Worm (Caenorhabditis elegans) whole organism, young adult: ENCODE results near the gene map-1.

Experiments
- F22D6.2 ChIP-seq: sonication (generic microtip); optimal IDR thresholded peaks from 2 replicates; lab custom pipeline; 2016; ENCODE audit warnings: mild to moderate bottlenecking, missing genetic modification characterization, missing compliant biosample characterization
- F49E8.2 ChIP-seq: sonication (generic microtip); optimal IDR thresholded peaks from 3 replicates; lab custom pipeline; 2017; ENCODE audit warnings: missing genetic modification characterization, mild to moderate bottlenecking, missing compliant biosample characterization, antibody characterized with exemption, moderate library complexity; ENCODE audit not compliant: insufficient read depth
- F52B5.7 ChIP-seq: sonication (generic microtip); optimal IDR thresholded peaks from 2 replicates; lab custom pipeline; 2016; ENCODE audit warnings: mild to moderate bottlenecking, missing genetic modification characterization, missing compliant biosample characterization
- F57C9.4 ChIP-seq: sonication (generic microtip); optimal IDR thresholded peaks from 2 replicates; lab custom pipeline; 2017; ENCODE audit warnings: mild to moderate bottlenecking, missing genetic modification characterization, missing compliant biosample characterization
- K11D2.4 ChIP-seq: fragments of 200-800 bp; sonication (Bioruptor generic); IDR thresholded peaks from 2 replicates; pipeline ENCODE4 v1.3.6; 2022; ENCODE audit warnings: missing genetic modification reagents, missing genetic modification characterization, missing compliant biosample characterization
- T07F8.4 ChIP-seq: sonication (generic microtip); optimal IDR thresholded peaks from 2 replicates; lab custom pipeline; 2016; ENCODE audit warnings: mild to moderate bottlenecking, missing genetic modification characterization, moderate library complexity, missing compliant biosample characterization
- Y53F4B.3 ChIP-seq: fragments of 200-800 bp; sonication (Bioruptor generic); IDR thresholded peaks from 2 replicates; pipeline ENCODE4 v1.3.6; 2022; ENCODE audit warnings: missing genetic modification reagents, missing genetic modification characterization, missing compliant biosample characterization
- Y56A3A.18 ChIP-seq: fragments of 200-800 bp; sonication (Bioruptor generic); IDR thresholded peaks from 2 replicates; pipeline ENCODE4 v1.3.6; 2022; ENCODE audit warnings: missing genetic modification reagents, missing genetic modification characterization, missing compliant biosample characterization
- Y79H2A.3 ChIP-seq: fragments of 200-800 bp; sonication (Bioruptor generic); conservative IDR thresholded peaks from 2 replicates; pipeline ENCODE4 v1.3.6; 2022; ENCODE audit warnings: missing genetic modification reagents, missing genetic modification characterization, missing compliant biosample characterization
- Y95B8A.8 ChIP-seq: fragments of 200-800 bp; sonication (Bioruptor generic); IDR thresholded peaks from 2 replicates; pipeline ENCODE4 v1.3.6; 2022; ENCODE audit warnings: missing genetic modification reagents, missing genetic modification characterization, missing compliant biosample characterization
- ZK185.1 ChIP-seq: sonication (generic microtip); optimal IDR thresholded peaks from 2 replicates; lab custom pipeline; 2016; ENCODE audit warnings: mild to moderate bottlenecking, missing genetic modification characterization, missing compliant biosample characterization; ENCODE audit not compliant: poor library complexity, severe bottlenecking
- aptf-2 ChIP-seq: fragments of 200-800 bp; sonication (Bioruptor generic); conservative IDR thresholded peaks from 2 replicates; pipeline ENCODE4 v1.3.6; 2022; ENCODE audit warnings: missing genetic modification reagents, missing genetic modification characterization, missing compliant biosample characterization
- aptf-3 ChIP-seq: fragments of 200-800 bp; sonication (Bioruptor generic); IDR thresholded peaks from 2 replicates; pipeline ENCODE4 v1.3.6; 2022; ENCODE audit warnings: missing genetic modification characterization, missing compliant biosample characterization
- athp-1 ChIP-seq: sonication (generic microtip); optimal IDR thresholded peaks from 2 replicates; lab custom pipeline; 2017; ENCODE audit warnings: mild to moderate bottlenecking, missing genetic modification characterization, missing compliant biosample characterization
- bed-2 ChIP-seq: fragments of 200-800 bp; sonication (Bioruptor generic); IDR thresholded peaks from 2 replicates; pipeline ENCODE4 v1.3.6; 2022; ENCODE audit warnings: missing genetic modification reagents, missing genetic modification characterization, missing compliant biosample characterization
- ccch-3 ChIP-seq: fragments of 200-800 bp; sonication (Bioruptor generic); optimal IDR thresholded peaks from 2 replicates; lab custom pipeline; 2018; ENCODE audit warnings: mild to moderate bottlenecking, missing genetic modification characterization, missing compliant biosample characterization
- cebp-1 ChIP-seq, 2 experiments: fragments of 200-800 bp in 1 of 2; sonication (Bioruptor generic) in 1 of 2; sonication (generic microtip) in 1 of 2; IDR thresholded peaks in 1 of 2; optimal IDR thresholded peaks in 1 of 2; 2 replicates each; pipeline versions ENCODE4 v1.3.6 to Lab custom; 2017 to 2022; ENCODE audit warnings: missing compliant biosample characterization in 2 of 2, missing genetic modification characterization in 2 of 2, mild to moderate bottlenecking in 1 of 2, missing genetic modification reagents in 1 of 2, moderate library complexity in 1 of 2
- ceh-100 ChIP-seq: fragments of 200-800 bp; sonication (Bioruptor generic); IDR thresholded peaks from 2 replicates; pipeline ENCODE4 v1.3.6; 2022; ENCODE audit warnings: missing genetic modification reagents, missing genetic modification characterization, missing compliant biosample characterization
- efl-1 ChIP-seq: fragments of 150-350 bp; optimal IDR thresholded peaks from 2 replicates; lab custom pipeline; 2014; ENCODE audit warnings: missing biosample characterization, missing genetic modification reagents, missing genetic modification characterization
- egrh-3 ChIP-seq: fragments of 200-800 bp; sonication (Bioruptor generic); IDR thresholded peaks from 2 replicates; pipeline ENCODE4 v1.3.6; 2022; ENCODE audit warnings: missing genetic modification reagents, missing genetic modification characterization, missing compliant biosample characterization
- ekl-4 ChIP-seq: fragments of 200-800 bp; sonication (Bioruptor generic); IDR thresholded peaks from 2 replicates; pipeline ENCODE4 v1.3.6; 2022; ENCODE audit warnings: missing genetic modification reagents, missing genetic modification characterization, missing compliant biosample characterization
- fkh-3 ChIP-seq: sonication (generic microtip); optimal IDR thresholded peaks from 2 replicates; lab custom pipeline; 2016; ENCODE audit warnings: mild to moderate bottlenecking, missing genetic modification characterization, missing compliant biosample characterization
- hlh-26 ChIP-seq: fragments of 200-800 bp; sonication (Bioruptor generic); conservative IDR thresholded peaks from 2 replicates; pipeline ENCODE4 v1.3.6; 2022; ENCODE audit warnings: missing genetic modification reagents, missing genetic modification characterization, missing compliant biosample characterization
- hmg-20 ChIP-seq: fragments of 200-800 bp; sonication (Bioruptor generic); IDR thresholded peaks from 2 replicates; pipeline ENCODE4 v1.3.6; 2022; ENCODE audit warnings: missing genetic modification reagents, missing genetic modification characterization, missing compliant biosample characterization
- hrde-1 ChIP-seq: sonication (generic microtip); optimal IDR thresholded peaks from 2 replicates; lab custom pipeline; 2016; ENCODE audit warnings: missing genetic modification characterization, mild to moderate bottlenecking, missing compliant biosample characterization, moderate library complexity, missing genotype, missing genetic modification reagents, borderline replicate concordance
- let-526 ChIP-seq: fragments of 200-800 bp; sonication (Bioruptor generic); IDR thresholded peaks from 2 replicates; pipeline ENCODE4 v1.3.6; 2022; ENCODE audit warnings: missing genetic modification reagents, missing genetic modification characterization, missing compliant biosample characterization
- lir-1 ChIP-seq: fragments of 200-800 bp; sonication (Bioruptor generic); conservative IDR thresholded peaks from 2 replicates; pipeline ENCODE4 v1.3.6; 2022; ENCODE audit warnings: missing genetic modification reagents, missing genetic modification characterization, missing compliant biosample characterization
- lsl-1 ChIP-seq: fragments of 200-800 bp; sonication (Bioruptor generic); optimal IDR thresholded peaks from 2 replicates; lab custom pipeline; 2018; ENCODE audit warnings: mild to moderate bottlenecking, missing genetic modification characterization, moderate library complexity, missing compliant biosample characterization
- madf-3 ChIP-seq: fragments of 200-800 bp; sonication (Bioruptor generic); IDR thresholded peaks from 2 replicates; pipeline ENCODE4 v1.3.6; 2022; ENCODE audit warnings: missing genetic modification reagents, missing genetic modification characterization, missing compliant biosample characterization
- nfya-1 ChIP-seq: sonication (generic microtip); optimal IDR thresholded peaks from 2 replicates; lab custom pipeline; 2017; ENCODE audit warnings: antibody characterized with exemption, missing compliant biosample characterization, missing genetic modification characterization, borderline replicate concordance; ENCODE audit not compliant: insufficient read depth
- nfyb-1 ChIP-seq: fragments of 200-800 bp; sonication (Bioruptor generic); IDR thresholded peaks from 2 replicates; pipeline ENCODE4 v1.3.6; 2022; ENCODE audit warnings: missing genetic modification reagents, missing genetic modification characterization, missing compliant biosample characterization
- pbrm-1 ChIP-seq: fragments of 200-800 bp; sonication (Bioruptor generic); IDR thresholded peaks from 2 replicates; pipeline ENCODE4 v1.3.6; 2022; ENCODE audit warnings: missing genetic modification reagents, missing genetic modification characterization, missing compliant biosample characterization
- pha-4 ChIP-seq: fragments of 150-350 bp; sonication (generic microtip); optimal IDR thresholded peaks from 2 replicates; lab custom pipeline; 2014; ENCODE audit warnings: missing biosample characterization, missing genetic modification reagents, missing genetic modification characterization
- rcor-1 ChIP-seq: fragments of 200-800 bp; sonication (Bioruptor generic); IDR thresholded peaks from 2 replicates; pipeline ENCODE4 v1.3.6; 2022; ENCODE audit warnings: missing genetic modification reagents, missing genetic modification characterization, missing compliant biosample characterization
- repo-1 ChIP-seq: sonication (generic microtip); optimal IDR thresholded peaks from 2 replicates; lab custom pipeline; 2017; ENCODE audit warnings: mild to moderate bottlenecking, missing genetic modification characterization, missing compliant biosample characterization
- rpc-1 ChIP-seq, 2 experiments: fragments of 150-350 bp in 1 of 2; sonication (generic microtip) in 1 of 2; optimal IDR thresholded peaks; 2 replicates each; lab custom pipeline; 2014 to 2018; ENCODE audit warnings: missing biosample characterization in 1 of 2, missing genetic modification characterization in 1 of 2, missing genetic modification reagents in 1 of 2, missing genotype in 1 of 2
- sdz-38 ChIP-seq: sonication (generic microtip); optimal IDR thresholded peaks from 2 replicates; lab custom pipeline; 2016; ENCODE audit warnings: missing genotype, missing genetic modification characterization, missing compliant biosample characterization
- sea-2 ChIP-seq: fragments of 200-800 bp; sonication (Bioruptor generic); IDR thresholded peaks from 2 replicates; pipeline ENCODE4 v1.3.6; 2022; ENCODE audit warnings: missing genetic modification characterization, missing compliant biosample characterization
- snpc-3.4 ChIP-seq: sonication (generic microtip); optimal IDR thresholded peaks from 2 replicates; lab custom pipeline; 2017; ENCODE audit warnings: missing genetic modification characterization, mild to moderate bottlenecking, missing compliant biosample characterization, antibody characterized with exemption, moderate library complexity, missing genotype, missing genetic modification reagents
- somi-1 ChIP-seq: fragments of 200-800 bp; sonication (Bioruptor generic); optimal IDR thresholded peaks from 2 replicates; lab custom pipeline; 2018; ENCODE audit warnings: mild to moderate bottlenecking, missing genetic modification characterization, missing compliant biosample characterization
- sptf-2 ChIP-seq: fragments of 200-800 bp; sonication (Bioruptor generic); optimal IDR thresholded peaks from 2 replicates; lab custom pipeline; 2018; ENCODE audit warnings: mild to moderate bottlenecking, missing genetic modification characterization, missing compliant biosample characterization
- tbp1 ChIP-seq: fragments of 200-800 bp; sonication (Bioruptor generic); optimal IDR thresholded peaks from 2 replicates; lab custom pipeline; 2018; ENCODE audit warnings: mild to moderate bottlenecking, missing genetic modification characterization, missing compliant biosample characterization
- tlf-1 ChIP-seq: fragments of 200-800 bp; sonication (Bioruptor generic); optimal IDR thresholded peaks from 2 replicates; lab custom pipeline; 2018; ENCODE audit warnings: mild to moderate bottlenecking, missing genetic modification characterization, missing compliant biosample characterization
- unc-130 ChIP-seq: sonication (generic microtip); optimal IDR thresholded peaks from 2 replicates; lab custom pipeline; 2016; ENCODE audit warnings: missing genetic modification reagents, missing genetic modification characterization, missing compliant biosample characterization
- ztf-18 ChIP-seq: sonication (generic microtip); optimal IDR thresholded peaks from 2 replicates; lab custom pipeline; 2016; ENCODE audit warnings: missing genotype, mild to moderate bottlenecking, missing genetic modification characterization, missing compliant biosample characterization
- ztf-26 ChIP-seq: sonication (generic microtip); optimal IDR thresholded peaks from 2 replicates; lab custom pipeline; 2017; ENCODE audit warnings: missing genetic modification characterization, missing compliant biosample characterization
- ztf-6 ChIP-seq: fragments of 200-800 bp; sonication (Bioruptor generic); IDR thresholded peaks from 2 replicates; pipeline ENCODE4 v1.3.6; 2022; ENCODE audit warnings: missing genetic modification reagents, missing genetic modification characterization, missing compliant biosample characterization

map-1 gene

ce11 chrIV:3648634-3649240 is 37.9 kb downstream of the map-1 start, which contains the start of gene CC8.2 (continued):
- peak; percentile 89 for TF ChIP-seq egrh-3 (GFP tag; lab: Robert Waterston, UW)
- no peak for TF ChIP-seq ztf-6 (GFP tag; lab: Robert Waterston, UW)
- TF ChIP-seq let-526 (GFP tag; lab: Robert Waterston, UW) = no peak
- no peak for TF ChIP-seq lsl-1
- TF ChIP-seq aptf-3 (GFP tag; lab: Robert Waterston, UW) = no peak
- no peak for TF ChIP-seq ccch-3 (GFP tag; lab: Kevin White, UChicago)
- no peak for TF ChIP-seq ZK185.1 (tag; lab: Kevin White, UChicago)
- peak; percentile 83 for TF ChIP-seq efl-1 (GFP tag; lab: Kevin White, UChicago)
- peak; percentile 63; the same call in 1 of the 2 replicates for TF ChIP-seq aptf-2 (GFP tag; lab: Robert Waterston, UW)
- no peak for TF ChIP-seq bed-2 (GFP tag; lab: Robert Waterston, UW)
- TF ChIP-seq nfyb-1 (GFP tag; lab: Robert Waterston, UW) = peak; percentile 64
- TF ChIP-seq F57C9.4 (tag; lab: Kevin White, UChicago) = no peak
- TF ChIP-seq F49E8.2 (tag; lab: Kevin White, UChicago) = no peak
- TF ChIP-seq rcor-1 = peak; percentile 44; the same call in 1 of the 2 replicates
- TF ChIP-seq pha-4 (tag; lab: Kevin White, UChicago) = no peak
- TF ChIP-seq hmg-20 (GFP tag; lab: Robert Waterston, UW) = no peak
- no peak for TF ChIP-seq F52B5.7
- peak; percentile 72 for TF ChIP-seq ekl-4 (GFP tag; lab: Robert Waterston, UW)
- TF ChIP-seq athp-1 (tag; lab: Kevin White, UChicago) = peak; percentile 43
- TF ChIP-seq nfya-1 (tag; lab: Kevin White, UChicago) = no peak
- TF ChIP-seq snpc-3.4 = no peak
- peak; percentile 30 for TF ChIP-seq ztf-26 (tag; lab: Kevin White, UChicago)
- TF ChIP-seq hlh-26 (GFP tag; lab: Robert Waterston, UW) = no peak
- TF ChIP-seq repo-1 (tag; lab: Kevin White, UChicago) = no peak
- TF ChIP-seq K11D2.4 (GFP tag; lab: Robert Waterston, UW) = no peak
- TF ChIP-seq tbp1 (GFP tag; lab: Kevin White, UChicago) = no peak
- 0 out of 2 replicates have a peak, but pooled peaks have one; percentile 30 for TF ChIP-seq Y79H2A.3 (GFP tag; lab: Robert Waterston, UW)
- no peak for TF ChIP-seq hrde-1 (tag; lab: Kevin White, UChicago)
- TF ChIP-seq tlf-1 (GFP tag; lab: Kevin White, UChicago) = peak; percentile 28
- TF ChIP-seq sea-2 (GFP tag; lab: Robert Waterston, UW) = no peak
- 0 out of 2 replicates have a peak, but pooled peaks have one; percentile 15 for TF ChIP-seq Y95B8A.8 (GFP tag; lab: Robert Waterston, UW)
- TF ChIP-seq somi-1 (GFP tag; lab: Kevin White, UChicago) = peak; percentile 43
- no peak for TF ChIP-seq sptf-2 (GFP tag; lab: Kevin White, UChicago)
- no peak for TF ChIP-seq cebp-1 (GFP tag; IDR thresholded peaks at IDR 0.05; lab: Robert Waterston, UW)
- peak; percentile 6 for TF ChIP-seq cebp-1 (tag; optimal IDR thresholded peaks at IDR 0.05; lab: Kevin White, UChicago)
- TF ChIP-seq Y53F4B.3 (GFP tag; lab: Robert Waterston, UW) = no peak
- no peak for TF ChIP-seq ztf-18 (tag; lab: Kevin White, UChicago)
- TF ChIP-seq sdz-38 (tag; lab: Kevin White, UChicago) = no peak
- TF ChIP-seq fkh-3 (tag; lab: Kevin White, UChicago) = no peak
- TF ChIP-seq ceh-100 = no peak
- TF ChIP-seq F22D6.2 (tag; lab: Kevin White, UChicago) = no peak
- no peak for TF ChIP-seq rpc-1 (optimal IDR thresholded peaks at IDR 0.05; lab: Kevin White, UChicago)
- TF ChIP-seq rpc-1 (tag; optimal IDR thresholded peaks at IDR 0.05; lab: Kevin White, UChicago) = no peak
- TF ChIP-seq unc-130 (GFP tag; lab: Kevin White, UChicago) = no peak
- no peak for TF ChIP-seq Y56A3A.18 (GFP tag; lab: Robert Waterston, UW)
- no peak for TF ChIP-seq T07F8.4 (tag; lab: Kevin White, UChicago)
- no peak for TF ChIP-seq lir-1 (GFP tag; lab: Robert Waterston, UW)
- no peak for TF ChIP-seq pbrm-1
- 0 out of 2 replicates have a peak, but pooled peaks have one; percentile 41 for TF ChIP-seq madf-3
